Fruit fly (Drosophila melanogaster) whole organism, prepupa: ENCODE measurements around the gene TwdlT.

ENCODE experiments used
- CG10631 ChIP-seq: fragments of 200-800 bp; sonication (Bioruptor generic); optimal IDR thresholded peaks from 2 replicates; lab custom pipeline; 2016; ENCODE audit warnings: missing biosample characterization, missing genetic modification characterization
- CG11762 ChIP-seq: fragments of 200-800 bp; sonication (Bioruptor generic); optimal IDR thresholded peaks from 3 replicates; lab custom pipeline; 2016; ENCODE audit warnings: missing biosample characterization, missing genetic modification characterization; ENCODE audit not compliant: insufficient read depth
- CG15336 ChIP-seq: fragments of 200-800 bp; sonication (Bioruptor generic); IDR thresholded peaks from 2 replicates; pipeline ENCODE4 v1.3.6; 2022; ENCODE audit warnings: missing biosample characterization, missing genetic modification characterization
- CG1621 ChIP-seq: fragments of 200-800 bp; sonication (Bioruptor generic); optimal IDR thresholded peaks from 3 replicates; lab custom pipeline; 2018; ENCODE audit warnings: missing biosample characterization, mild to moderate bottlenecking, missing genetic modification characterization
- CG16779 ChIP-seq: fragments of 200-800 bp; sonication (Bioruptor generic); optimal IDR thresholded peaks from 3 replicates; lab custom pipeline; 2017; ENCODE audit warnings: missing biosample characterization, mild to moderate bottlenecking, missing genetic modification characterization
- CG3032 ChIP-seq: fragments of 200-800 bp; optimal IDR thresholded peaks from 2 replicates; lab custom pipeline; 2019; ENCODE audit warnings: missing biosample characterization, mild to moderate bottlenecking, missing genetic modification characterization, moderate library complexity
- CG31627 ChIP-seq: fragments of 200-800 bp; sonication (Bioruptor generic); optimal IDR thresholded peaks from 3 replicates; lab custom pipeline; 2016; ENCODE audit warnings: missing biosample characterization, missing genetic modification characterization
- CG32006 ChIP-seq: fragments of 200-800 bp; sonication (Bioruptor generic); optimal IDR thresholded peaks from 3 replicates; lab custom pipeline; 2017; ENCODE audit warnings: missing biosample characterization, mild to moderate bottlenecking, missing genetic modification characterization
- CG34406 ChIP-seq: fragments of 200-800 bp; sonication (Bioruptor generic); optimal IDR thresholded peaks from 3 replicates; lab custom pipeline; 2016; ENCODE audit warnings: missing biosample characterization, missing genetic modification characterization
- CG3919 ChIP-seq: fragments of 200-800 bp; sonication (Bioruptor generic); optimal IDR thresholded peaks from 3 replicates; lab custom pipeline; 2016; ENCODE audit warnings: missing biosample characterization, missing genetic modification characterization
- CG6163 ChIP-seq: fragments of 200-800 bp; sonication (Bioruptor generic); IDR thresholded peaks from 3 replicates; pipeline ENCODE4 v1.3.6; 2022; ENCODE audit warnings: missing biosample characterization, missing genetic modification characterization
- CG6276 ChIP-seq: fragments of 200-800 bp; sonication (Bioruptor generic); optimal IDR thresholded peaks from 2 replicates; lab custom pipeline; 2017; ENCODE audit warnings: missing biosample characterization, mild to moderate bottlenecking, missing genetic modification characterization
- CG6808 ChIP-seq: fragments of 200-800 bp; sonication (Bioruptor generic); optimal IDR thresholded peaks from 3 replicates; lab custom pipeline; 2017; ENCODE audit warnings: missing biosample characterization, missing genetic modification characterization, mild to moderate bottlenecking, moderate library complexity, missing genetic modification reagents
- CG7368 ChIP-seq: fragments of 200-800 bp; sonication (Bioruptor generic); optimal IDR thresholded peaks from 3 replicates; lab custom pipeline; 2016; ENCODE audit warnings: missing biosample characterization, missing genetic modification characterization
- CG8119 ChIP-seq: fragments of 200-800 bp; sonication (Bioruptor generic); IDR thresholded peaks from 3 replicates; pipeline ENCODE4 v1.3.6; 2022; ENCODE audit warnings: missing biosample characterization, missing genetic modification characterization
- CG8319 ChIP-seq: fragments of 200-800 bp; sonication (Bioruptor generic); optimal IDR thresholded peaks from 3 replicates; lab custom pipeline; 2016; ENCODE audit warnings: missing biosample characterization, missing genetic modification characterization
- CG9139 ChIP-seq: fragments of 200-800 bp; sonication (Bioruptor generic); optimal IDR thresholded peaks from 3 replicates; lab custom pipeline; 2017; ENCODE audit warnings: missing biosample characterization, mild to moderate bottlenecking, missing genetic modification characterization
- Eip78C ChIP-seq: fragments of 200-800 bp; sonication (Bioruptor generic); peaks from one replicate; lab custom pipeline; 2016; ENCODE audit warnings: missing biosample characterization, missing genetic modification characterization
- Ets21C ChIP-seq: fragments of 200-800 bp; sonication (Bioruptor generic); optimal IDR thresholded peaks from 3 replicates; lab custom pipeline; 2016; ENCODE audit warnings: missing biosample characterization, missing genetic modification characterization
- Ets96B ChIP-seq: fragments of 200-800 bp; optimal IDR thresholded peaks from 2 replicates; lab custom pipeline; 2019; ENCODE audit warnings: missing biosample characterization, mild to moderate bottlenecking, missing genetic modification characterization, moderate library complexity
- Gug ChIP-seq: fragments of 200-800 bp; sonication (Bioruptor generic); IDR thresholded peaks from 2 replicates; pipeline ENCODE4 v1.3.6; 2022; ENCODE audit warnings: missing biosample characterization, missing genetic modification characterization
- Hr38 ChIP-seq: sonication (Bioruptor generic); optimal IDR thresholded peaks from 2 replicates; lab custom pipeline; 2016; ENCODE audit warnings: missing biosample characterization, missing genetic modification characterization
- Hr39 ChIP-seq: fragments of 200-800 bp; sonication (Bioruptor generic); optimal IDR thresholded peaks from 2 replicates; lab custom pipeline; 2016; ENCODE audit warnings: missing biosample characterization, missing genetic modification characterization
- Hr4 ChIP-seq: fragments of 200-800 bp; sonication (Bioruptor generic); optimal IDR thresholded peaks from 3 replicates; lab custom pipeline; 2016; ENCODE audit warnings: missing biosample characterization, missing genetic modification characterization
- Lpt ChIP-seq: fragments of 200-800 bp; sonication (Bioruptor generic); optimal IDR thresholded peaks from 3 replicates; lab custom pipeline; 2016; ENCODE audit warnings: missing biosample characterization, missing genetic modification characterization
- Met ChIP-seq: fragments of 200-800 bp; sonication (Bioruptor generic); optimal IDR thresholded peaks from 3 replicates; lab custom pipeline; 2016; ENCODE audit warnings: missing biosample characterization, missing genetic modification characterization
- OdsH ChIP-seq: fragments of 200-800 bp; sonication (Bioruptor generic); optimal IDR thresholded peaks from 3 replicates; lab custom pipeline; 2016; ENCODE audit warnings: missing biosample characterization, missing genetic modification characterization
- Sox15 ChIP-seq: fragments of 200-800 bp; sonication (Bioruptor generic); optimal IDR thresholded peaks from 3 replicates; lab custom pipeline; 2016; ENCODE audit warnings: missing biosample characterization, missing genetic modification characterization
- acj6 ChIP-seq: fragments of 200-800 bp; sonication (Bioruptor generic); optimal IDR thresholded peaks from 3 replicates; lab custom pipeline; 2016; ENCODE audit warnings: missing biosample characterization, missing genetic modification characterization
- cyc ChIP-seq: fragments of 200-800 bp; sonication (Bioruptor generic); optimal IDR thresholded peaks from 3 replicates; lab custom pipeline; 2016; ENCODE audit warnings: missing biosample characterization, missing genetic modification characterization
- dsx ChIP-seq: fragments of 200-800 bp; optimal IDR thresholded peaks from 3 replicates; lab custom pipeline; 2019; ENCODE audit warnings: missing biosample characterization, mild to moderate bottlenecking, missing genetic modification characterization, moderate library complexity; ENCODE audit not compliant: poor library complexity, severe bottlenecking
- eg ChIP-seq: fragments of 200-800 bp; sonication (Bioruptor generic); IDR thresholded peaks from 3 replicates; pipeline ENCODE4 v1.3.6; 2022; ENCODE audit warnings: missing biosample characterization, missing genetic modification characterization
- fd85E ChIP-seq: fragments of 200-800 bp; sonication (Bioruptor generic); optimal IDR thresholded peaks from 3 replicates; lab custom pipeline; 2016; ENCODE audit warnings: missing biosample characterization, missing genetic modification characterization
- fkh ChIP-seq: fragments of 200-800 bp; sonication (Bioruptor generic); optimal IDR thresholded peaks from 3 replicates; lab custom pipeline; 2017; ENCODE audit warnings: missing biosample characterization, mild to moderate bottlenecking, missing genetic modification characterization, moderate library complexity
- pdm3 ChIP-seq: fragments of 200-800 bp; sonication (Bioruptor generic); optimal IDR thresholded peaks from 3 replicates; lab custom pipeline; 2016; ENCODE audit warnings: missing biosample characterization, missing genetic modification characterization
- salr ChIP-seq, 2 experiments: fragments of 200-800 bp; sonication (Bioruptor generic); optimal IDR thresholded peaks; 3 replicates each; lab custom pipeline; 2016 to 2018; ENCODE audit warnings: missing biosample characterization in 2 of 2, missing genetic modification characterization in 2 of 2, mild to moderate bottlenecking in 1 of 2
- spab ChIP-seq: fragments of 200-800 bp; sonication (Bioruptor generic); optimal IDR thresholded peaks from 2 replicates; lab custom pipeline; 2017; ENCODE audit warnings: missing biosample characterization, mild to moderate bottlenecking, missing genetic modification characterization, missing genetic modification reagents
- ss ChIP-seq, 2 experiments: fragments of 200-800 bp; sonication (Bioruptor generic); optimal IDR thresholded peaks; 2 replicates in 1 of 2; 3 replicates in 1 of 2; lab custom pipeline; 2017 to 2018; ENCODE audit warnings: mild to moderate bottlenecking in 2 of 2, missing biosample characterization in 2 of 2, missing genetic modification characterization in 2 of 2, moderate library complexity in 1 of 2
- svp ChIP-seq: fragments of 200-800 bp; sonication (Bioruptor generic); peaks from one replicate; lab custom pipeline; 2016; ENCODE audit warnings: missing biosample characterization, missing genetic modification characterization
- topi ChIP-seq: fragments of 200-800 bp; sonication (Bioruptor generic); optimal IDR thresholded peaks from 3 replicates; lab custom pipeline; 2016; ENCODE audit warnings: missing biosample characterization, missing genetic modification characterization
- vri ChIP-seq: fragments of 200-800 bp; sonication (Bioruptor generic); optimal IDR thresholded peaks from 3 replicates; lab custom pipeline; 2016; ENCODE audit warnings: missing biosample characterization, mild to moderate bottlenecking, missing genetic modification characterization

Gene TwdlT

dm6 chr3R:27056152-27056551 lies 7.1 kb downstream of the TwdlT start:
- no peak for TF ChIP-seq CG3919
- no peak for TF ChIP-seq CG8319 (GFP tag; lab: Kevin White, UChicago)
- peak; percentile 86 for TF ChIP-seq svp
- TF ChIP-seq acj6 (GFP tag; lab: Kevin White, UChicago), result no peak
- TF ChIP-seq CG7368 (GFP tag; lab: Kevin White, UChicago), result no peak
- no peak for TF ChIP-seq pdm3 (GFP tag; lab: Kevin White, UChicago)

dm6 chr3R:27061916-27062315 lies 12.9 kb downstream of the TwdlT start, which contains the start of gene CG34292:
Gene CG34292, plus strand, starts transcription at chr3R:27062216.
- no peak for TF ChIP-seq vri (GFP tag; lab: Kevin White, UChicago)
- TF ChIP-seq CG7368 (GFP tag; lab: Kevin White, UChicago), result no peak
- TF ChIP-seq Hr38 (GFP tag; lab: Kevin White, UChicago), result no peak
- TF ChIP-seq CG34406, result no peak
- TF ChIP-seq Sox15, result no peak
- TF ChIP-seq Ets21C (GFP tag; lab: Kevin White, UChicago), result no peak
- TF ChIP-seq Met (GFP tag; lab: Kevin White, UChicago), result no peak
- no peak for TF ChIP-seq CG1621
- TF ChIP-seq CG32006 (GFP tag; lab: Kevin White, UChicago), result no peak
- TF ChIP-seq CG6163 (GFP tag; lab: Robert Waterston, UW), result no peak
- no peak for TF ChIP-seq CG6276 (GFP tag; lab: Kevin White, UChicago)
- no peak for TF ChIP-seq fd85E (GFP tag; lab: Kevin White, UChicago)
- no peak for TF ChIP-seq Eip78C (GFP tag; lab: Kevin White, UChicago)
- no peak for TF ChIP-seq CG3032
- TF ChIP-seq cyc (GFP tag; lab: Kevin White, UChicago), result no peak
- no peak for TF ChIP-seq CG8119 (GFP tag; lab: Robert Waterston, UW)
- TF ChIP-seq Hr39, result no peak
- TF ChIP-seq svp, result no peak

dm6 chr3R:27064099-27064498 lies 15.1 kb downstream of the TwdlT start, which contains the start of gene Nep5:
Gene Nep5, minus strand, starts transcription at chr3R:27064199.
- TF ChIP-seq salr (GFP tag; optimal IDR thresholded peaks at IDR 0.05; lab: Kevin White, UChicago), result no peak
- no peak for TF ChIP-seq Gug (GFP tag; lab: Robert Waterston, UW)

dm6 chr3R:27065136-27065535 lies 16.1 kb downstream of the TwdlT start, which contains the start of gene CG43935:
Gene CG43935, plus strand, starts transcription at chr3R:27065436.
- no peak for TF ChIP-seq OdsH (GFP tag; lab: Kevin White, UChicago)
- TF ChIP-seq dsx (GFP tag; lab: Kevin White, UChicago), result no peak
- no peak for TF ChIP-seq CG10631 (GFP tag; lab: Kevin White, UChicago)
- TF ChIP-seq Eip78C (GFP tag; lab: Kevin White, UChicago), result no peak
- no peak for TF ChIP-seq Lpt (GFP tag; lab: Kevin White, UChicago)

DNA sequence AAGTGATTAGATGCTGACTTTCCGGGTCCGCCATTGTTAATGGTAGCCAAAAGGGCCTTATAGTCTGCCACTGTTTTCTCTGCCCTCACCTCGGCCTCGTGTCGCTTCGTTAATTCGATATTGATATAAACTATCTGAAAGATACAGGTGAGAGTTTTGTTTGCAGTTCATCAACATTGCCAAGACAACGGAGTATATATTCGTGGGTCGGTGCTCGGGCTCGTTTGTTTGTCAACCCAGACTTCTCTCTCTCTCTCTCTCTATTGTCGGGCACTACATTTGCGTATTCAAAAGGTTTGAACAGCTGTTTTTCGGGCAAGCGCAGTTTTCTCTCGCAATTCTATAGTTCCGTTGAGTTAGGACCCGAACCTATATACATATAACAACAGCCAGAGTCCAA lies 18.3 kb downstream of the TwdlT start:
- TF ChIP-seq pdm3 (GFP tag; lab: Kevin White, UChicago) (no peak), fkh (peak; percentile 89), Ets96B (tag; lab: Kevin White, UChicago) (no peak), CG31627 (GFP tag; lab: Kevin White, UChicago) (no peak)

DNA sequence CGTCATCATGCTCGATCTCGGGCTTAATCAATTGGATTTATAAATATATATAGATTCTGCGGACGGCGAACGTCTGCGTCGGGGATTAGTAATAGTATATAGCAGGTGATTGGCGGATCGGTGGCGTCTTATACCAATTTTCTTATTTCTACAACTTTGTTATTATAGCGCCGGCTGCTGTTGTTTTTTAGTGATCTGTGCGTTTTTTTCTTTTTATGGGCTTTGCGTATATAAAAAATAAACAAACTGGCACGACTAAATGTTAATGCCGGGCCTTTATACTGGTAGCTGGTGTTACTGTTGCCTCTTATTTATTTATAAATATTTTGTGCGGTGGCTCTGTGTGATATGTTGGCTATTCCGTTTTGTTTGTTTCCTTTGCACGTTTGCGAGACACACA lies 20.2 kb downstream of the TwdlT start:
- TF ChIP-seq CG6276 (GFP tag; lab: Kevin White, UChicago), result peak; percentile 37
- peak; percentile 13 for TF ChIP-seq CG9139 (GFP tag; lab: Kevin White, UChicago)
- TF ChIP-seq CG6808 (GFP tag; lab: Kevin White, UChicago), result peak; percentile 63
- TF ChIP-seq Eip78C (GFP tag; lab: Kevin White, UChicago), result peak; percentile 61
- TF ChIP-seq dsx (GFP tag; lab: Kevin White, UChicago), result peak; percentile 57
- TF ChIP-seq CG6163 (GFP tag; lab: Robert Waterston, UW), result peak; percentile 76
- TF ChIP-seq eg (GFP tag; lab: Robert Waterston, UW), result peak; percentile 59; the same call in 2 of the 3 replicates
- no peak for TF ChIP-seq topi
- TF ChIP-seq ss (GFP tag; optimal IDR thresholded peaks at IDR 0.05; lab: Kevin White, UChicago), result peak; percentile 36 to 44
- 0 out of 3 replicates have a peak, but pooled peaks have one; percentile 23 for TF ChIP-seq CG8119 (GFP tag; lab: Robert Waterston, UW)
- no peak for TF ChIP-seq CG11762 (GFP tag; lab: Kevin White, UChicago)
- peak; percentile 3 for TF ChIP-seq Hr4 (GFP tag; lab: Kevin White, UChicago)
- TF ChIP-seq CG16779, result peak; percentile 26
- peak; percentile 56 for TF ChIP-seq spab (GFP tag; lab: Kevin White, UChicago)
- peak; percentile 73 for TF ChIP-seq fkh
- no peak for TF ChIP-seq Sox15
- peak; percentile 38 for TF ChIP-seq CG1621
- TF ChIP-seq CG15336 (GFP tag; lab: Robert Waterston, UW), result no peak; the same call in 1 of the 2 replicates
- TF ChIP-seq Ets96B (tag; lab: Kevin White, UChicago), result peak; percentile 56
